Worm (Caenorhabditis elegans) whole organism, L3 larva: ENCODE measurements around the gene atln-2.

Source experiments
- R02D3.7 ChIP-seq: fragments of 150-350 bp; optimal IDR thresholded peaks from 2 replicates; lab custom pipeline; 2014; ENCODE audit warnings: missing biosample characterization, missing genetic modification characterization
- ama-1 ChIP-seq: fragments of 150-350 bp; optimal IDR thresholded peaks from 2 replicates; lab custom pipeline; 2018
- ceh-16 ChIP-seq: sonication (generic microtip); optimal IDR thresholded peaks from 2 replicates; lab custom pipeline; 2017; ENCODE audit warnings: missing biosample characterization, missing genetic modification characterization
- fkh-10 ChIP-seq: sonication (generic microtip); optimal IDR thresholded peaks from 2 replicates; lab custom pipeline; 2017; ENCODE audit warnings: missing biosample characterization, missing genetic modification reagents, missing genetic modification characterization
- lsy-12 ChIP-seq: sonication (generic microtip); optimal IDR thresholded peaks from 2 replicates; lab custom pipeline; 2016; ENCODE audit warnings: mild to moderate bottlenecking, missing genetic modification characterization, missing compliant biosample characterization
- nhr-11 ChIP-seq: fragments of 150-350 bp; optimal IDR thresholded peaks from 2 replicates; lab custom pipeline; 2014; ENCODE audit warnings: missing biosample characterization, missing genetic modification characterization
- sea-2 ChIP-seq: fragments of 150-350 bp; sonication (generic microtip); optimal IDR thresholded peaks from 4 replicates; lab custom pipeline; 2014; ENCODE audit warnings: missing biosample characterization, missing genetic modification reagents, missing genetic modification characterization

DNA sequence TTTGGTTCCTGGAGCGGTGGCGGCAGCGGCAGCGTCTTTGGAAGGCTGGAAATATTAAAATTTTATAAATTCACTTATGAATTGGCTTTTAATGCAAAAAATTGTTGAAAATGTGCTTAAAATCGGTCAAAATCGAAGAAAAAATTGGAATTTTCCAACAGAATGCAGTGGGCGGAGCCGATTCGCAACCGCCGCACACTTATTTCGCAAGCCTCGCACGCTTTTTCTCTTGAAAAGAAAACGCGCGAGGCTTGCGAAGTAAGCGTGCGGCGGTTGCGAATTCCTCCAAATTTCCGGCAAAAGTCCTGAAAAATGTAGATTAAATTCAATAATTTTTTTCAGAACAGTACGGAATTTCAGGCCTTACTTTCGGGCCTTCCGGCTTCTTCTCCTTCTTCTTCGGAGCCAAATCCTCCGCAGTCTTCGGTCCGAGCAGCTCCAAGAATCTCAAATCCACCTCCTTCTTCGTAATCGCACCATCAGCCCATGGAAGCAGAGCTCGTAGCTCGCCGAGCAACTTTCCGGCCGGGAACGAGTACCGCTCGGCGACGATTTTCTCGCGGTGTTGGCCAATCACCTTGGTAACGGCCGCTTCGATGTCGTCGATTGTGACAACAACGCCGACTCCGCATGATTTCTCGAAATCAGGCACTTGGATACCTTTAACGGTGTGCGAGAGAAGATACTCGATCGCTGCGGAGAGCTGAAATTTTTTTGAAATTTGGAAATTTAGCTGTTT, 30.9 kb downstream of the atln-2 start:
- no peak for TF ChIP-seq ceh-16 (tag; lab: Kevin White, UChicago)
- TF ChIP-seq sea-2 (GFP tag; lab: Kevin White, UChicago), result no peak
- no peak for TF ChIP-seq R02D3.7
- TF ChIP-seq nhr-11 (tag; lab: Kevin White, UChicago), result no peak
- no peak for TF ChIP-seq ama-1 (lab: Kevin White, UChicago)
- TF ChIP-seq lsy-12 (tag; lab: Kevin White, UChicago), result no peak
- TF ChIP-seq fkh-10 (GFP tag; lab: Kevin White, UChicago), result no peak
